Fruit fly (Drosophila melanogaster) whole organism, prepupa: ENCODE data around the gene Rfk.

Experiments used
- CG4318 ChIP-seq: fragments of 200-800 bp; sonication (Bioruptor generic); optimal IDR thresholded peaks from 3 replicates; lab custom pipeline; 2017; ENCODE audit warnings: missing biosample characterization, mild to moderate bottlenecking, missing genetic modification characterization
- CG6792 ChIP-seq: fragments of 200-800 bp; sonication (Bioruptor generic); optimal IDR thresholded peaks from 3 replicates; lab custom pipeline; 2016; ENCODE audit warnings: missing biosample characterization, missing genetic modification characterization
- CG9139 ChIP-seq: fragments of 200-800 bp; sonication (Bioruptor generic); optimal IDR thresholded peaks from 3 replicates; lab custom pipeline; 2017; ENCODE audit warnings: missing biosample characterization, mild to moderate bottlenecking, missing genetic modification characterization
- Sox15 ChIP-seq: fragments of 200-800 bp; sonication (Bioruptor generic); optimal IDR thresholded peaks from 3 replicates; lab custom pipeline; 2016; ENCODE audit warnings: missing biosample characterization, missing genetic modification characterization
- pdm3 ChIP-seq: fragments of 200-800 bp; sonication (Bioruptor generic); optimal IDR thresholded peaks from 3 replicates; lab custom pipeline; 2016; ENCODE audit warnings: missing biosample characterization, missing genetic modification characterization
- ss ChIP-seq, 2 experiments: fragments of 200-800 bp; sonication (Bioruptor generic); optimal IDR thresholded peaks; 2 replicates in 1 of 2; 3 replicates in 1 of 2; lab custom pipeline; 2017 to 2018; ENCODE audit warnings: mild to moderate bottlenecking in 2 of 2, missing biosample characterization in 2 of 2, missing genetic modification characterization in 2 of 2, moderate library complexity in 1 of 2

DNA sequence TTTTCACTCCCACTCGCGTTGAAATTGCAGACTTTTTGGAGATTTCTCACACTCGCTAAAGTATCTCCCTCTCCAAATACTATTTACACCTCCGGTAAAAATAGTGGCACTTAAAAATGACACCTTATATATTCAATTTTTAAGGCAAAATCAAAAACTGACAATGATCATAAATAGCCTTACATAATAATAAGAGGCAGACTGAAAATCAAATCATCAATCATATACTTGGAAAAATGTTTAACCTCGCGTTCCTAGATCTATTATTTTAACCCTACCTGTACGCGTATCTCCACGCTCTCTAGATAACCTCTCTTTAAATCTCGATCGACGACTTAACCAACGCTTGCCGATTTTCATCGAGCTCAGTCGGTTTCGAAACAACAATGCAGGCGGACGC, 17.6 kb downstream of the Rfk start:
- TF ChIP-seq Sox15 (GFP tag; lab: Kevin White, UChicago) = peak; percentile 55
- TF ChIP-seq CG4318 = no peak
- TF ChIP-seq ss (GFP tag; optimal IDR thresholded peaks at IDR 0.05; lab: Kevin White, UChicago) = no peak
- TF ChIP-seq CG9139 (GFP tag; lab: Kevin White, UChicago) = no peak
- TF ChIP-seq pdm3 (GFP tag; lab: Kevin White, UChicago) = peak; percentile 86
- TF ChIP-seq CG6792 (GFP tag; lab: Kevin White, UChicago) = no peak
